Worm (Caenorhabditis elegans): ENCODE measurements around the gene ttbk-3.

DNA sequence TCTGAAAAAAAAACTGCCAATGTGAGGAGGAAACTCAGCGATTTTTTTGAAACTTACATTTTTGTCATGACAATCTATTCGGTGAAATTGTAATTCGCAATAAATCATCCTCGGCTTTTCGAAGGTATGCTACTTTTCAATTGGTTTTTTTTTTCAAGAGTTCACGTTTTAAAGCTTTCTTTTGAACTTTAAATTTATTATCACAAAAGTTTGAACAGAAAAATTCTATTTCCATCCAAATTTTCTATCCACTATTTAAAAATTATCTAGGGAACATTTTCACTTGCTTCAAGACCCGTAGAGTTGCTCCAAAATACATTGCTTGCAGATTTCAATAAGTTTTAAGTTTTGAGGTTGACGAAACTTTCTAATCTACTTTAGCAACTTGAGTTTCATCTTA, 43.2 kb downstream of the ttbk-3 start, which contains the start of gene K07F5.6:
- no peak for TF ChIP-seq T07F8.4 (tag; optimal IDR thresholded peaks at IDR 0.05)
- no peak for TF ChIP-seq mcd-1 (GFP tag; IDR thresholded peaks at IDR 0.05)
- no peak for TF ChIP-seq repo-1 (tag; optimal IDR thresholded peaks at IDR 0.05)
- TF ChIP-seq ceh-27 (GFP tag; optimal IDR thresholded peaks at IDR 0.05): no peak
- TF ChIP-seq snpc-4 (GFP tag; optimal IDR thresholded peaks at IDR 0.05): no peak
- no peak for TF ChIP-seq snpc-4 (tag; optimal IDR thresholded peaks at IDR 0.05)
- no peak for TF ChIP-seq lin-35 (GFP tag; optimal IDR thresholded peaks at IDR 0.05)
